Fruit fly (Drosophila melanogaster) whole organism, prepupa: ENCODE results near the gene bnk.

Source experiments
- CG10631 ChIP-seq: fragments of 200-800 bp; sonication (Bioruptor generic); optimal IDR thresholded peaks from 2 replicates; lab custom pipeline; 2016; ENCODE audit warnings: missing biosample characterization, missing genetic modification characterization
- CG11294 ChIP-seq: fragments of 200-800 bp; sonication (Bioruptor generic); IDR thresholded peaks from 2 replicates; pipeline ENCODE4 v1.3.6; 2022; ENCODE audit warnings: missing biosample characterization, missing genetic modification characterization
- CG11902 ChIP-seq: fragments of 200-800 bp; sonication (Bioruptor generic); optimal IDR thresholded peaks from 3 replicates; lab custom pipeline; 2016; ENCODE audit warnings: missing biosample characterization, missing genetic modification characterization
- CG15336 ChIP-seq: fragments of 200-800 bp; sonication (Bioruptor generic); IDR thresholded peaks from 2 replicates; pipeline ENCODE4 v1.3.6; 2022; ENCODE audit warnings: missing biosample characterization, missing genetic modification characterization
- CG3919 ChIP-seq: fragments of 200-800 bp; sonication (Bioruptor generic); optimal IDR thresholded peaks from 3 replicates; lab custom pipeline; 2016; ENCODE audit warnings: missing biosample characterization, missing genetic modification characterization
- CG8319 ChIP-seq: fragments of 200-800 bp; sonication (Bioruptor generic); optimal IDR thresholded peaks from 3 replicates; lab custom pipeline; 2016; ENCODE audit warnings: missing biosample characterization, missing genetic modification characterization
- Ets96B ChIP-seq: fragments of 200-800 bp; optimal IDR thresholded peaks from 2 replicates; lab custom pipeline; 2019; ENCODE audit warnings: missing biosample characterization, mild to moderate bottlenecking, missing genetic modification characterization, moderate library complexity
- Hr4 ChIP-seq: fragments of 200-800 bp; sonication (Bioruptor generic); optimal IDR thresholded peaks from 3 replicates; lab custom pipeline; 2016; ENCODE audit warnings: missing biosample characterization, missing genetic modification characterization
- achi ChIP-seq: fragments of 200-800 bp; sonication (Bioruptor generic); optimal IDR thresholded peaks from 3 replicates; lab custom pipeline; 2016; ENCODE audit warnings: missing biosample characterization, missing genetic modification characterization
- acj6 ChIP-seq: fragments of 200-800 bp; sonication (Bioruptor generic); optimal IDR thresholded peaks from 3 replicates; lab custom pipeline; 2016; ENCODE audit warnings: missing biosample characterization, missing genetic modification characterization
- eg ChIP-seq: fragments of 200-800 bp; sonication (Bioruptor generic); IDR thresholded peaks from 3 replicates; pipeline ENCODE4 v1.3.6; 2022; ENCODE audit warnings: missing biosample characterization, missing genetic modification characterization
- ss ChIP-seq, 2 experiments: fragments of 200-800 bp; sonication (Bioruptor generic); optimal IDR thresholded peaks; 2 replicates in 1 of 2; 3 replicates in 1 of 2; lab custom pipeline; 2017 to 2018; ENCODE audit warnings: mild to moderate bottlenecking in 2 of 2, missing biosample characterization in 2 of 2, missing genetic modification characterization in 2 of 2, moderate library complexity in 1 of 2
- vri ChIP-seq: fragments of 200-800 bp; sonication (Bioruptor generic); optimal IDR thresholded peaks from 3 replicates; lab custom pipeline; 2016; ENCODE audit warnings: missing biosample characterization, mild to moderate bottlenecking, missing genetic modification characterization

Gene bnk

dm6 chr3R:31243079-31243668 lies 50.0 kb downstream of the bnk start (continued):
- TF ChIP-seq CG10631 (GFP tag; lab: Kevin White, UChicago) (no peak), vri (GFP tag; lab: Kevin White, UChicago) (no peak), acj6 (GFP tag; lab: Kevin White, UChicago) (no peak), eg (GFP tag; lab: Robert Waterston, UW) (peak; percentile 83), CG3919 (peak; percentile 29), CG15336 (GFP tag; lab: Robert Waterston, UW) (peak; percentile 82), CG8319 (GFP tag; lab: Kevin White, UChicago) (no peak), Ets96B (tag; lab: Kevin White, UChicago) (no peak), CG11902 (GFP tag; lab: Kevin White, UChicago) (no peak), ss (GFP tag; optimal IDR thresholded peaks at IDR 0.05; lab: Kevin White, UChicago) (no peak), achi (GFP tag; lab: Kevin White, UChicago) (peak; percentile 11), CG11294 (0 out of 2 replicates have a peak, but pooled peaks have one; percentile 6), Hr4 (GFP tag; lab: Kevin White, UChicago) (peak; percentile 80)
